Worm (Caenorhabditis elegans): Measurements from ENCODE around the gene unc-85.

- TF ChIP-seq ref-1 (GFP tag; conservative IDR thresholded peaks at IDR 0.05) (no peak), flt-1 (GFP tag; IDR thresholded peaks at IDR 0.05) (no peak), klf-2 (GFP tag; conservative IDR thresholded peaks at IDR 0.05) (no peak), ztf-23 (GFP tag; IDR thresholded peaks at IDR 0.05) (no peak), cog-1 (tag; optimal IDR thresholded peaks at IDR 0.05) (no peak)
Observed at ce11 chrII:4715676-4716075, 13.8 kb downstream of the unc-85 start, which contains the start of gene F41C3.8.
